Worm (Caenorhabditis elegans) whole organism, L1 larva: ENCODE measurements around the gene C04F6.7.

ENCODE experiments used
- ama-1 ChIP-seq: fragments of 150-350 bp; optimal IDR thresholded peaks from 2 replicates; lab custom pipeline; 2014
- blmp-1 ChIP-seq: fragments of 150-350 bp; optimal IDR thresholded peaks from 2 replicates; lab custom pipeline; 2014; ENCODE audit warnings: missing biosample characterization, missing genetic modification characterization
- dsc-1 ChIP-seq: sonication (generic microtip); optimal IDR thresholded peaks from 2 replicates; lab custom pipeline; 2016; ENCODE audit warnings: mild to moderate bottlenecking, missing genetic modification characterization, missing compliant biosample characterization
- jun-1 ChIP-seq: fragments of 150-350 bp; optimal IDR thresholded peaks from 2 replicates; lab custom pipeline; 2014; ENCODE audit warnings: missing biosample characterization, missing genetic modification reagents, missing genetic modification characterization
- mep-1 ChIP-seq: fragments of 150-350 bp; optimal IDR thresholded peaks from 2 replicates; lab custom pipeline; 2014; ENCODE audit warnings: missing biosample characterization, missing genetic modification characterization
- nhr-237 ChIP-seq: fragments of 150-350 bp; optimal IDR thresholded peaks from 2 replicates; lab custom pipeline; 2014; ENCODE audit warnings: missing biosample characterization, missing genetic modification characterization
- nhr-28 ChIP-seq: fragments of 150-350 bp; optimal IDR thresholded peaks from 2 replicates; lab custom pipeline; 2014; ENCODE audit warnings: missing biosample characterization, missing genetic modification characterization
- nhr-90 ChIP-seq: sonication (generic microtip); optimal IDR thresholded peaks from 2 replicates; lab custom pipeline; 2016; ENCODE audit warnings: mild to moderate bottlenecking, missing genetic modification characterization, missing compliant biosample characterization; ENCODE audit not compliant: poor library complexity
- rnt-1 ChIP-seq: sonication (generic microtip); optimal IDR thresholded peaks from 2 replicates; lab custom pipeline; 2016; ENCODE audit warnings: mild to moderate bottlenecking, missing genetic modification characterization, moderate library complexity, missing compliant biosample characterization
- vab-15 ChIP-seq: sonication (generic microtip); optimal IDR thresholded peaks from 2 replicates; lab custom pipeline; 2017; ENCODE audit warnings: missing genotype, mild to moderate bottlenecking, missing genetic modification characterization, missing compliant biosample characterization
- ztf-4 ChIP-seq: fragments of 150-350 bp; optimal IDR thresholded peaks from 2 replicates; lab custom pipeline; 2014; ENCODE audit warnings: missing biosample characterization, missing genetic modification characterization

DNA sequence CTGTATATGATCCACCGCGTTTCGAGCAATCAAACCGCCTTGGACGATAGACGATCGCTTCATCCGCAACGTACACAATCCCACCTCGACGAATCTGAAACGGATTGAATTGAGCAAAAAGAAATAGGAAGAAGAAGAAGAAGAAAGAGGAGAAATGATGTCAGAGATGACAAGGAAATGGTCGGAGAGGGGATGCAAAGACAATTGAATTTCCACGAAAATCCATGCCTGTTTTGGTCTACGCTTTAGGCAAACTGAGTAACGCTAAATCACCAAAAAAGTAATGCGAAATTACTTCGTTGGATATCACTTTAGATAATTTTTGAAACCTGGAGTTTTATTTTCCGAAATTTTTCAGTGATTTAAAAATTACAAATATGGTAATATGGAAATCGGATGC, 10.1 kb upstream of the C04F6.7 start:
- TF ChIP-seq rnt-1 (tag; lab: Kevin White, UChicago) (no peak), nhr-90 (tag; lab: Kevin White, UChicago) (no peak), vab-15 (tag; lab: Kevin White, UChicago) (no peak), dsc-1 (tag; lab: Kevin White, UChicago) (no peak), ama-1 (lab: Kevin White, UChicago) (no peak), ztf-4 (tag; lab: Kevin White, UChicago) (no peak), blmp-1 (no peak), mep-1 (no peak), nhr-237 (no peak), nhr-28 (tag; lab: Kevin White, UChicago) (no peak), jun-1 (tag; lab: Kevin White, UChicago) (no peak)
